Worm (Caenorhabditis elegans): ENCODE measurements around the gene F10E9.1.

Gene F10E9.1

ce11 chrIII:8371595-8372305, 48.8 kb downstream of the F10E9.1 start, which contains the start of gene lmbr-1:
TSS of gene lmbr-1 (plus strand) at chrIII:8372255.
- TF ChIP-seq nhr-77 (tag; optimal IDR thresholded peaks at IDR 0.05) (no peak), elt-1 (tag; optimal IDR thresholded peaks at IDR 0.05) (no peak), lin-39 (tag; optimal IDR thresholded peaks at IDR 0.05) (no peak), fkh-2 (tag; optimal IDR thresholded peaks at IDR 0.05) (no peak), ZK546.5 (tag; optimal IDR thresholded peaks at IDR 0.05) (no peak), mml-1 (tag; optimal IDR thresholded peaks at IDR 0.05) (no peak), ceh-16 (tag; optimal IDR thresholded peaks at IDR 0.05) (no peak), ama-1 (optimal IDR thresholded peaks at IDR 0.05) (no peak), egl-27 (tag; optimal IDR thresholded peaks at IDR 0.05) (no peak), ceh-28 (tag; optimal IDR thresholded peaks at IDR 0.05) (no peak), skn-1 (tag; optimal IDR thresholded peaks at IDR 0.05) (no peak), R02D3.7 (tag; optimal IDR thresholded peaks at IDR 0.05) (no peak), ztf-11 (tag; optimal IDR thresholded peaks at IDR 0.05) (no peak)
